Worm (Caenorhabditis elegans): Measurements from ENCODE around the gene spp-7.
A peak's percentile ranks its signal among the peaks of the same experiment; 100 is the strongest.

spp-7 gene

ce11 chrIV:5394687-5395086 is 20.9 kb downstream of the spp-7 start, which contains the start of the genes perm-3 and swsn-6 (continued):
- TF ChIP-seq F55B11.4 (tag; optimal IDR thresholded peaks at IDR 0.05; ENCODE audit: borderline replicate concordance, insufficient read depth): no peak
- TF ChIP-seq B0336.3 (GFP tag; IDR thresholded peaks at IDR 0.05): peak; percentile 61
- peak; percentile 21 for TF ChIP-seq xnd-1 (tag; optimal IDR thresholded peaks at IDR 0.05)
- peak; percentile 34 for TF ChIP-seq F23B12.7 (tag; optimal IDR thresholded peaks at IDR 0.05; ENCODE audit: insufficient read depth)
- TF ChIP-seq nfyb-1 (GFP tag; IDR thresholded peaks at IDR 0.05): no peak
- TF ChIP-seq mcd-1 (GFP tag; IDR thresholded peaks at IDR 0.05): peak; percentile 83
- no peak for TF ChIP-seq mes-4 (tag; optimal IDR thresholded peaks at IDR 0.05)
- no peak for TF ChIP-seq fkh-3 (tag; optimal IDR thresholded peaks at IDR 0.05)
- no peak for TF ChIP-seq ccch-3 (GFP tag; optimal IDR thresholded peaks at IDR 0.05)
- TF ChIP-seq egl-44 (GFP tag; IDR thresholded peaks at IDR 0.05): no peak
- TF ChIP-seq lsy-27 (tag; optimal IDR thresholded peaks at IDR 0.05; ENCODE audit: borderline replicate concordance, insufficient read depth): no peak
- TF ChIP-seq ceh-27 (GFP tag; optimal IDR thresholded peaks at IDR 0.05): no peak
- TF ChIP-seq madf-6 (GFP tag; IDR thresholded peaks at IDR 0.05): peak; percentile 70; the same call in 1 of the 2 replicates
- no peak for TF ChIP-seq die-1 (tag; optimal IDR thresholded peaks at IDR 0.05)
- TF ChIP-seq unc-62 (GFP tag; optimal IDR thresholded peaks at IDR 0.05): no peak
- no peak for TF ChIP-seq F57C9.4 (tag; optimal IDR thresholded peaks at IDR 0.05)
- TF ChIP-seq aptf-3 (GFP tag; IDR thresholded peaks at IDR 0.05): no peak
- TF ChIP-seq egl-18 (GFP tag; IDR thresholded peaks at IDR 0.05): no peak
- TF ChIP-seq snpc-1.1 (tag; optimal IDR thresholded peaks at IDR 0.05; ENCODE audit: insufficient read depth): no peak
- no peak for TF ChIP-seq sea-2 (GFP tag; IDR thresholded peaks at IDR 0.05)
- TF ChIP-seq Y67H2A.10 (GFP tag; conservative IDR thresholded peaks at IDR 0.05): no peak
- no peak for TF ChIP-seq somi-1 (GFP tag; optimal IDR thresholded peaks at IDR 0.05)
- TF ChIP-seq nhr-80 (tag; optimal IDR thresholded peaks at IDR 0.05): peak; percentile 54
- TF ChIP-seq let-526 (GFP tag; IDR thresholded peaks at IDR 0.05): no peak
- TF ChIP-seq F33H1.4 (GFP tag; IDR thresholded peaks at IDR 0.05): peak; percentile 65
- peak; percentile 0 for TF ChIP-seq pha-4 (tag; optimal IDR thresholded peaks at IDR 0.05)
- peak; percentile 83 for TF ChIP-seq ekl-4 (GFP tag; IDR thresholded peaks at IDR 0.05)
- no peak for TF ChIP-seq F37B4.10 (GFP tag; IDR thresholded peaks at IDR 0.05)
- no peak for TF ChIP-seq ztf-3 (GFP tag; optimal IDR thresholded peaks at IDR 0.05)
- no peak for TF ChIP-seq F57A8.1 (GFP tag; optimal IDR thresholded peaks at IDR 0.05)
- no peak for TF ChIP-seq mxl-1 (tag; optimal IDR thresholded peaks at IDR 0.05)
- peak; percentile 16 for TF ChIP-seq gei-17 (GFP tag; optimal IDR thresholded peaks at IDR 0.05)
- no peak for TF ChIP-seq nhr-27 (tag; optimal IDR thresholded peaks at IDR 0.05)
- no peak for TF ChIP-seq nfya-1 (tag; optimal IDR thresholded peaks at IDR 0.05; ENCODE audit: borderline replicate concordance, insufficient read depth)
- TF ChIP-seq dox-1 (GFP tag; IDR thresholded peaks at IDR 0.05): peak; percentile 83
- peak; percentile 18 for TF ChIP-seq snpc-1.3 (tag; optimal IDR thresholded peaks at IDR 0.05; ENCODE audit: insufficient read depth)
- no peak for TF ChIP-seq F52B5.7 (tag; optimal IDR thresholded peaks at IDR 0.05)
- peak; percentile 73 for TF ChIP-seq attf-5 (GFP tag; optimal IDR thresholded peaks at IDR 0.05)
- TF ChIP-seq zim-3 (tag; optimal IDR thresholded peaks at IDR 0.05): no peak
- no peak for TF ChIP-seq Y79H2A.3 (GFP tag; conservative IDR thresholded peaks at IDR 0.05)
- no peak for TF ChIP-seq akir-1 (GFP tag; optimal IDR thresholded peaks at IDR 0.05)
- TF ChIP-seq B0019.2 (GFP tag; conservative IDR thresholded peaks at IDR 0.05): no peak
- TF ChIP-seq ztf-25 (GFP tag; IDR thresholded peaks at IDR 0.05): no peak
- TF ChIP-seq hlh-12 (tag; optimal IDR thresholded peaks at IDR 0.05): no peak
- TF ChIP-seq bed-2 (GFP tag; IDR thresholded peaks at IDR 0.05): no peak
- TF ChIP-seq sdz-38 (tag; optimal IDR thresholded peaks at IDR 0.05): no peak
- TF ChIP-seq lin-54 (GFP tag; optimal IDR thresholded peaks at IDR 0.05): peak; percentile 81
- no peak for TF ChIP-seq hlh-26 (GFP tag; conservative IDR thresholded peaks at IDR 0.05)
- no peak for TF ChIP-seq nhr-90 (tag; optimal IDR thresholded peaks at IDR 0.05)

All from whole organism, young adult.